Fruit fly (Drosophila melanogaster) whole organism, embryonic: ENCODE measurements around the gene CG6425.

ENCODE experiments used
- CG10959 ChIP-seq: fragments of 200-800 bp; sonication (Bioruptor generic); IDR thresholded peaks from 2 replicates; pipeline ENCODE4 v1.3.6; 2022; ENCODE audit warnings: missing biosample characterization, missing genetic modification characterization
- CG13894 ChIP-seq: fragments of 200-800 bp; sonication (Bioruptor generic); optimal IDR thresholded peaks from 3 replicates; lab custom pipeline; 2018; ENCODE audit warnings: missing biosample characterization, mild to moderate bottlenecking, missing genetic modification characterization, moderate library complexity
- abd-A ChIP-seq: fragments of 200-800 bp; sonication (Bioruptor generic); optimal IDR thresholded peaks from 3 replicates; lab custom pipeline; 2019; ENCODE audit warnings: missing biosample characterization, mild to moderate bottlenecking, missing genetic modification characterization, moderate library complexity

The CG6425 gene

DNA sequence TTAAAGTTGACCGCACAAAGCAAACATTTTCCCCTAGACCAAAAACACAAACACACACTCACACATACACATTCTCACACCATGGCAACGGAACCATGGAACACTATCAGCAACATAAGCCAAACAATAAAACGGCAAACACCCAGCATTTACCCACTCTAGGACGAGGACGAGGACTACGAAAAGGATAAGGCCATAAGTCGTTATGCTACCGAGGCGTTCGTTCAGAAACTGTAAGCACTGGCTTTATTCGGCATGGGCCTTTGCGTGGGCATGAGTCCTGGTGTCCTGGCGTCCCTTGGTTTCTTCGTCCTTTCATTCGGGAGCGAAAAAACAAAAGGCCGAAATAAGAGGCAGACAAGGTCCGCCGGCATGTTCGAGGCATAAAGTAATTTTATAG, 46.9 kb downstream of the CG6425 start:
- TF ChIP-seq CG13894 (tag; lab: Kevin White, UChicago) (peak; percentile 80), CG10959 (GFP tag; lab: Robert Waterston, UW) (no peak), abd-A (peak; percentile 57)
